Worm (Caenorhabditis elegans): Measurements from ENCODE around the gene saps-1.

- TF ChIP-seq W03F9.2 (tag; optimal IDR thresholded peaks at IDR 0.05) (no peak), dao-5 (tag; optimal IDR thresholded peaks at IDR 0.05) (no peak), him-1 (tag; optimal IDR thresholded peaks at IDR 0.05) (no peak)
These were observed 5.1 kb downstream of the saps-1 start, which contains the start of gene samp-1 for ce11 chrII:11302591-11302990.

Data from whole organism, L4/young adult.